Worm (Caenorhabditis elegans) whole organism, L4 larva: Measurements from ENCODE around the gene C16C8.12.

ENCODE experiments used
- aly-2 ChIP-seq: sonication (generic microtip); optimal IDR thresholded peaks from 2 replicates; lab custom pipeline; 2018; ENCODE audit warnings: missing biosample characterization, missing genetic modification characterization
- ama-1 ChIP-seq: fragments of 150-350 bp; optimal IDR thresholded peaks from 2 replicates; lab custom pipeline; 2014; ENCODE audit warnings: inconsistent platforms, mixed read lengths
- attf-4 ChIP-seq: sonication (generic microtip); optimal IDR thresholded peaks from 3 replicates; lab custom pipeline; 2017; ENCODE audit warnings: missing biosample characterization, missing genetic modification characterization
- ceh-28 ChIP-seq: fragments of 150-350 bp; optimal IDR thresholded peaks from 2 replicates; lab custom pipeline; 2014; ENCODE audit warnings: missing biosample characterization, missing genetic modification reagents, missing genetic modification characterization
- ctbp-1 ChIP-seq: fragments of 200-800 bp; sonication (Bioruptor generic); IDR thresholded peaks from 2 replicates; pipeline ENCODE4 v1.3.6; 2022; ENCODE audit warnings: missing genetic modification reagents, missing genetic modification characterization, missing compliant biosample characterization
- daf-16 ChIP-seq, 3 experiments: sonication (generic microtip); optimal IDR thresholded peaks; 2 replicates each; lab custom pipeline; 2016 to 2017; ENCODE audit warnings: missing genetic modification characterization in 3 of 3, missing genetic modification reagents in 3 of 3, mild to moderate bottlenecking in 2 of 3, missing compliant biosample characterization in 2 of 3, missing biosample characterization in 1 of 3, moderate library complexity in 1 of 3
- fos-1 ChIP-seq: fragments of 150-350 bp; optimal IDR thresholded peaks from 2 replicates; lab custom pipeline; 2014; ENCODE audit warnings: missing biosample characterization, missing genetic modification characterization
- mxl-2 ChIP-seq: fragments of 200-800 bp; sonication (Bioruptor generic); conservative IDR thresholded peaks from 2 replicates; pipeline ENCODE4 v1.3.6; 2022; ENCODE audit warnings: missing genetic modification reagents, missing genetic modification characterization, missing compliant biosample characterization
- nhr-76 ChIP-seq: fragments of 150-350 bp; optimal IDR thresholded peaks from 2 replicates; lab custom pipeline; 2014; ENCODE audit warnings: missing biosample characterization, missing genetic modification characterization
- nhr-77 ChIP-seq: fragments of 150-350 bp; optimal IDR thresholded peaks from 2 replicates; lab custom pipeline; 2014; ENCODE audit warnings: missing biosample characterization, missing genetic modification characterization
- unc-39 ChIP-seq: sonication (generic microtip); optimal IDR thresholded peaks from 2 replicates; lab custom pipeline; 2017; ENCODE audit warnings: missing biosample characterization, missing genetic modification characterization

- TF ChIP-seq fos-1 (no peak), ceh-28 (tag; lab: Kevin White, UChicago) (no peak), daf-16 (GFP tag; optimal IDR thresholded peaks at IDR 0.05; lab: Kevin White, UChicago) (no peak), daf-16 (tag; optimal IDR thresholded peaks at IDR 0.05; lab: Kevin White, UChicago) (no peak), nhr-76 (tag; lab: Kevin White, UChicago) (no peak), nhr-77 (tag; lab: Kevin White, UChicago) (no peak), mxl-2 (GFP tag; lab: Robert Waterston, UW) (no peak), attf-4 (tag; lab: Kevin White, UChicago) (no peak), ctbp-1 (GFP tag; lab: Robert Waterston, UW) (no peak), unc-39 (no peak), aly-2 (tag; lab: Kevin White, UChicago) (no peak), ama-1 (lab: Kevin White, UChicago) (no peak)
These were observed 27.1 kb upstream of the C16C8.12 start, which contains the start of gene nep-11 for ce11 chrII:3425433-3425832.
